Fruit fly (Drosophila melanogaster) whole organism, embryonic: ENCODE results near the gene Myo95E.
A peak's percentile ranks its signal among the peaks of the same experiment; 100 is the strongest.

ENCODE experiments used
- Antp ChIP-seq: fragments of 200-800 bp; sonication (Bioruptor generic); optimal IDR thresholded peaks from 3 replicates; lab custom pipeline; 2016; ENCODE audit warnings: missing biosample characterization, missing genetic modification characterization
- Awh ChIP-seq: fragments of 200-800 bp; sonication (Bioruptor generic); IDR thresholded peaks from 2 replicates; pipeline ENCODE4, ENCODE4 v1.3.6; 2022; ENCODE audit warnings: missing biosample characterization, missing genetic modification characterization
- Blimp-1 ChIP-seq: fragments of 200-800 bp; sonication (Bioruptor generic); optimal IDR thresholded peaks from 3 replicates; lab custom pipeline; 2018; ENCODE audit warnings: missing biosample characterization, missing genetic modification characterization, mild to moderate bottlenecking, moderate library complexity, missing genetic modification reagents
- BtbVII ChIP-seq: fragments of 200-800 bp; sonication (Bioruptor generic); optimal IDR thresholded peaks from 3 replicates; lab custom pipeline; 2017; ENCODE audit warnings: missing biosample characterization, mild to moderate bottlenecking, missing genetic modification characterization
- CG11247 ChIP-seq: fragments of 200-800 bp; sonication (Bioruptor generic); IDR thresholded peaks from 2 replicates; pipeline ENCODE4 v1.3.6; 2022; ENCODE audit warnings: missing biosample characterization, missing genetic modification characterization
- CG11398 ChIP-seq: fragments of 200-800 bp; sonication (Bioruptor generic); optimal IDR thresholded peaks from 2 replicates; lab custom pipeline; 2016; ENCODE audit warnings: missing biosample characterization, missing genetic modification characterization
- CG13624 ChIP-seq: fragments of 200-800 bp; sonication (Bioruptor generic); optimal IDR thresholded peaks from 2 replicates; lab custom pipeline; 2016; ENCODE audit warnings: missing biosample characterization, missing genetic modification characterization
- CG15269 ChIP-seq: fragments of 200-800 bp; sonication (Bioruptor generic); optimal IDR thresholded peaks from 2 replicates; lab custom pipeline; 2018; ENCODE audit warnings: missing biosample characterization, mild to moderate bottlenecking, missing genetic modification characterization, moderate library complexity
- CG1602 ChIP-seq: fragments of 200-800 bp; sonication (Bioruptor generic); optimal IDR thresholded peaks from 3 replicates; lab custom pipeline; 2016; ENCODE audit warnings: missing biosample characterization, missing genetic modification characterization
- CG30403 ChIP-seq: fragments of 200-800 bp; sonication (Bioruptor generic); optimal IDR thresholded peaks from 3 replicates; lab custom pipeline; 2016; ENCODE audit warnings: missing biosample characterization, missing genetic modification characterization
- CG30431 ChIP-seq: fragments of 200-800 bp; sonication (Bioruptor generic); optimal IDR thresholded peaks from 2 replicates; lab custom pipeline; 2017; ENCODE audit warnings: missing biosample characterization, missing genetic modification characterization
- CG4424 ChIP-seq: fragments of 200-800 bp; sonication (Bioruptor generic); optimal IDR thresholded peaks from 3 replicates; lab custom pipeline; 2016; ENCODE audit warnings: missing biosample characterization, missing genetic modification characterization
- CG4707 ChIP-seq: fragments of 200-800 bp; sonication (Bioruptor generic); optimal IDR thresholded peaks from 2 replicates; lab custom pipeline; 2018; ENCODE audit warnings: missing biosample characterization, mild to moderate bottlenecking, missing genetic modification characterization, moderate library complexity
- CG5180 ChIP-seq: fragments of 200-800 bp; sonication (Bioruptor generic); optimal IDR thresholded peaks from 3 replicates; lab custom pipeline; 2017; ENCODE audit warnings: missing biosample characterization, missing genetic modification characterization, mild to moderate bottlenecking, moderate library complexity, missing genetic modification reagents
- CG8924 ChIP-seq: fragments of 200-800 bp; optimal IDR thresholded peaks from 3 replicates; lab custom pipeline; 2019; ENCODE audit warnings: missing biosample characterization, mild to moderate bottlenecking, missing genetic modification characterization, moderate library complexity
- CG9437 ChIP-seq: fragments of 200-800 bp; sonication (Bioruptor generic); optimal IDR thresholded peaks from 2 replicates; lab custom pipeline; 2018; ENCODE audit warnings: missing biosample characterization, mild to moderate bottlenecking, missing genetic modification characterization
- CG9797 ChIP-seq: fragments of 200-800 bp; sonication (Bioruptor generic); optimal IDR thresholded peaks from 3 replicates; lab custom pipeline; 2018; ENCODE audit warnings: missing biosample characterization, mild to moderate bottlenecking, missing genetic modification characterization
- Deaf1 ChIP-seq: fragments of 200-800 bp; optimal IDR thresholded peaks from 3 replicates; lab custom pipeline; 2019; ENCODE audit warnings: missing biosample characterization, mild to moderate bottlenecking, missing genetic modification characterization, moderate library complexity
- Eip74EF ChIP-seq, 2 experiments: fragments of 200-800 bp in 1 of 2; fragments of >200 bp in 1 of 2; sonication (Bioruptor generic) in 1 of 2; optimal IDR thresholded peaks; 2 replicates each; lab custom pipeline; 2017 to 2019; ENCODE audit warnings: missing biosample characterization in 2 of 2, missing genetic modification characterization in 2 of 2, mild to moderate bottlenecking in 1 of 2, moderate library complexity in 1 of 2
- Fer1 ChIP-seq: fragments of 200-800 bp; sonication (Bioruptor generic); optimal IDR thresholded peaks from 2 replicates; lab custom pipeline; 2017; ENCODE audit warnings: missing biosample characterization, mild to moderate bottlenecking, missing genetic modification characterization
- Fer3 ChIP-seq: fragments of 200-800 bp; sonication (Bioruptor generic); optimal IDR thresholded peaks from 2 replicates; lab custom pipeline; 2018; ENCODE audit warnings: missing biosample characterization, mild to moderate bottlenecking, missing genetic modification characterization, moderate library complexity
- Gug ChIP-seq: fragments of 200-800 bp; sonication (Bioruptor generic); IDR thresholded peaks from 4 replicates; pipeline ENCODE4 v1.3.6; 2022; ENCODE audit warnings: missing biosample characterization, missing genetic modification characterization
- H2.0 ChIP-seq: fragments of 200-800 bp; sonication (Bioruptor generic); IDR thresholded peaks from 2 replicates; pipeline ENCODE4 v1.3.6; 2022; ENCODE audit warnings: missing biosample characterization, missing genetic modification characterization
- HHEX ChIP-seq: fragments of 200-800 bp; sonication (Bioruptor generic); optimal IDR thresholded peaks from 3 replicates; lab custom pipeline; 2017; ENCODE audit warnings: missing biosample characterization, mild to moderate bottlenecking, missing genetic modification characterization, missing genetic modification reagents
- Hr39 ChIP-seq: fragments of >200 bp; optimal IDR thresholded peaks from 2 replicates; lab custom pipeline; 2017
- Meics ChIP-seq: fragments of 200-800 bp; sonication (Bioruptor generic); optimal IDR thresholded peaks from 2 replicates; lab custom pipeline; 2017; ENCODE audit warnings: missing biosample characterization, mild to moderate bottlenecking, missing genetic modification characterization
- Poxn ChIP-seq: fragments of 200-800 bp; sonication (Bioruptor generic); IDR thresholded peaks from 2 replicates; pipeline ENCODE4 v1.3.6; 2022; ENCODE audit warnings: missing biosample characterization, missing genetic modification characterization
- Ssrp ChIP-seq: fragments of 200-800 bp; sonication (Bioruptor generic); optimal IDR thresholded peaks from 2 replicates; lab custom pipeline; 2018; ENCODE audit warnings: missing biosample characterization, mild to moderate bottlenecking, missing genetic modification characterization, moderate library complexity
- Tbp ChIP-seq: fragments of >200 bp; optimal IDR thresholded peaks from 2 replicates; lab custom pipeline; 2018; ENCODE audit warnings: missing biosample characterization, missing genetic modification characterization
- ap ChIP-seq: fragments of 200-800 bp; sonication (Bioruptor generic); IDR thresholded peaks from 2 replicates; pipeline ENCODE4 v1.3.6; 2022; ENCODE audit warnings: missing biosample characterization, missing genetic modification characterization
- ci ChIP-seq: fragments of 200-800 bp; sonication (Bioruptor generic); IDR thresholded peaks from 3 replicates; pipeline ENCODE4 v1.3.6; 2022; ENCODE audit warnings: missing biosample characterization, missing genetic modification characterization
- dan ChIP-seq: fragments of 200-800 bp; sonication (Bioruptor generic); IDR thresholded peaks from 2 replicates; pipeline ENCODE4 v1.3.6; 2022; ENCODE audit warnings: missing biosample characterization, missing genetic modification characterization
- disco-r ChIP-seq: fragments of 200-800 bp; sonication (Bioruptor generic); optimal IDR thresholded peaks from 2 replicates; lab custom pipeline; 2016; ENCODE audit warnings: missing biosample characterization, missing genetic modification characterization
- dmrt99B ChIP-seq: fragments of 200-800 bp; sonication (Bioruptor generic); optimal IDR thresholded peaks from 2 replicates; lab custom pipeline; 2018; ENCODE audit warnings: missing biosample characterization, mild to moderate bottlenecking, missing genetic modification characterization, moderate library complexity
- fd64A ChIP-seq: fragments of 200-800 bp; sonication (Bioruptor generic); optimal IDR thresholded peaks from 3 replicates; lab custom pipeline; 2018; ENCODE audit warnings: missing biosample characterization, mild to moderate bottlenecking, missing genetic modification characterization
- fu2 ChIP-seq: fragments of 200-800 bp; sonication (Bioruptor generic); optimal IDR thresholded peaks from 2 replicates; lab custom pipeline; 2016; ENCODE audit warnings: missing biosample characterization, missing genetic modification characterization
- gsb-n ChIP-seq: fragments of 200-800 bp; sonication (Bioruptor generic); optimal IDR thresholded peaks from 3 replicates; lab custom pipeline; 2018; ENCODE audit warnings: missing biosample characterization, mild to moderate bottlenecking, missing genetic modification characterization
- h ChIP-seq: fragments of >200 bp; optimal IDR thresholded peaks from 2 replicates; lab custom pipeline; 2017
- ind ChIP-seq: fragments of 200-800 bp; sonication (Bioruptor generic); optimal IDR thresholded peaks from 3 replicates; lab custom pipeline; 2016; ENCODE audit warnings: missing biosample characterization, missing genetic modification characterization
- nerfin-1 ChIP-seq: fragments of 200-800 bp; sonication (Bioruptor generic); optimal IDR thresholded peaks from 3 replicates; lab custom pipeline; 2019; ENCODE audit warnings: missing biosample characterization, mild to moderate bottlenecking, missing genetic modification characterization, moderate library complexity
- nerfin-2 ChIP-seq: fragments of 200-800 bp; sonication (Bioruptor generic); IDR thresholded peaks from 2 replicates; pipeline ENCODE4 v1.3.6; 2022; ENCODE audit warnings: missing biosample characterization, missing genetic modification characterization; ENCODE audit not compliant: partially characterized antibody
- nmo ChIP-seq: fragments of 200-800 bp; sonication (Bioruptor generic); optimal IDR thresholded peaks from 2 replicates; lab custom pipeline; 2018; ENCODE audit warnings: missing biosample characterization, mild to moderate bottlenecking, missing genetic modification characterization, moderate library complexity
- odd ChIP-seq: fragments of 200-800 bp; sonication (Bioruptor generic); optimal IDR thresholded peaks from 2 replicates; lab custom pipeline; 2017; ENCODE audit warnings: missing biosample characterization, mild to moderate bottlenecking, missing genetic modification characterization
- pho ChIP-seq: fragments of 200-800 bp; sonication (Bioruptor generic); optimal IDR thresholded peaks from 2 replicates; lab custom pipeline; 2016; ENCODE audit warnings: missing biosample characterization, missing genetic modification characterization
- prd ChIP-seq, 3 experiments: fragments of >200 bp in 2 of 3; fragments of 200-800 bp in 1 of 3; sonication (Bioruptor generic) in 1 of 3; optimal IDR thresholded peaks in 2 of 3; IDR thresholded peaks in 1 of 3; 2 replicates in 2 of 3; 3 replicates in 1 of 3; pipeline versions ENCODE4 v1.3.6 to Lab custom; 2017 to 2022; ENCODE audit warnings: missing biosample characterization in 1 of 3, missing genetic modification characterization in 1 of 3
- sisA ChIP-seq: fragments of 200-800 bp; sonication (Bioruptor generic); IDR thresholded peaks from 2 replicates; pipeline ENCODE4 v1.3.6; 2022; ENCODE audit warnings: missing biosample characterization, missing genetic modification characterization
- slbo ChIP-seq: fragments of 200-800 bp; sonication (Bioruptor generic); IDR thresholded peaks from 2 replicates; pipeline ENCODE4 v1.3.6; 2022; ENCODE audit warnings: missing biosample characterization, missing genetic modification characterization
- tio ChIP-seq: fragments of 200-800 bp; sonication (Bioruptor generic); optimal IDR thresholded peaks from 2 replicates; lab custom pipeline; 2017; ENCODE audit warnings: missing biosample characterization, missing genetic modification characterization, inconsistent platforms
- tll ChIP-seq, 2 experiments: fragments of 200-800 bp in 1 of 2; fragments of >200 bp in 1 of 2; sonication (Bioruptor generic) in 1 of 2; optimal IDR thresholded peaks; 2 replicates each; lab custom pipeline; 2017 to 2019; ENCODE audit warnings: missing biosample characterization in 2 of 2, missing genetic modification characterization in 2 of 2, mild to moderate bottlenecking in 1 of 2, moderate library complexity in 1 of 2
- usp ChIP-seq: fragments of >200 bp; optimal IDR thresholded peaks from 2 replicates; lab custom pipeline; 2017; ENCODE audit warnings: missing biosample characterization, missing genetic modification characterization
- vfl ChIP-seq: fragments of 200-800 bp; sonication (Bioruptor generic); optimal IDR thresholded peaks from 2 replicates; lab custom pipeline; 2016; ENCODE audit warnings: missing biosample characterization, missing genetic modification characterization

Gene Myo95E

dm6 chr3R:24205935-24206334, 44.6 kb upstream of the Myo95E start (continued):
- TF ChIP-seq dmrt99B (tag; lab: Kevin White, UChicago) (peak; percentile 74), sisA (GFP tag; lab: Robert Waterston, UW) (0 out of 2 replicates have a peak, but pooled peaks have one; percentile 24), nerfin-2 (GFP tag; lab: Robert Waterston, UW) (no peak), Poxn (GFP tag; lab: Robert Waterston, UW) (no peak), H2.0 (GFP tag; lab: Robert Waterston, UW) (no peak), ci (GFP tag; lab: Robert Waterston, UW) (0 out of 3 replicates have a peak, but pooled peaks have one; percentile 13), CG5180 (GFP tag; lab: Kevin White, UChicago) (peak; percentile 14), gsb-n (no peak), disco-r (GFP tag; lab: Kevin White, UChicago) (no peak), Blimp-1 (GFP tag; lab: Kevin White, UChicago) (no peak), CG4424 (GFP tag; lab: Kevin White, UChicago) (no peak), h (no peak), Tbp (GFP tag; lab: Kevin White, UChicago) (no peak), Meics (GFP tag; lab: Kevin White, UChicago) (peak; percentile 18), ap (GFP tag; lab: Robert Waterston, UW) (no peak; the same call in 1 of the 2 replicates), Antp (no peak), CG15269 (tag; lab: Kevin White, UChicago) (no peak), Hr39 (lab: Kevin White, UChicago) (no peak), slbo (0 out of 2 replicates have a peak, but pooled peaks have one; percentile 16), CG30403 (GFP tag; lab: Kevin White, UChicago) (peak; percentile 30), Gug (GFP tag; lab: Robert Waterston, UW) (no peak), BtbVII (no peak), CG1602 (GFP tag; lab: Kevin White, UChicago) (no peak), odd (GFP tag; lab: Kevin White, UChicago) (peak; percentile 10), CG9797 (GFP tag; lab: Kevin White, UChicago) (no peak), ind (GFP tag; lab: Kevin White, UChicago) (peak; percentile 5), fd64A (no peak), Deaf1 (tag; lab: Kevin White, UChicago) (no peak), CG4707 (no peak), usp (GFP tag; lab: Kevin White, UChicago) (no peak), nerfin-1 (tag; lab: Kevin White, UChicago) (no peak), Ssrp (tag; lab: Kevin White, UChicago) (peak; percentile 38), prd (optimal IDR thresholded peaks at IDR 0.05; lab: Kevin White, UChicago) (no peak), prd (GFP tag; IDR thresholded peaks at IDR 0.05; lab: Robert Waterston, UW) (0 out of 3 replicates have a peak, but pooled peaks have one; percentile 20), pho (GFP tag; lab: Kevin White, UChicago) (no peak), CG8924 (tag; lab: Kevin White, UChicago) (peak; percentile 12), vfl (GFP tag; lab: Kevin White, UChicago) (no peak), tio (GFP tag; lab: Kevin White, UChicago) (peak; percentile 11), Awh (GFP tag; lab: Robert Waterston, UW) (no peak), tll (GFP tag; optimal IDR thresholded peaks at IDR 0.05; lab: Kevin White, UChicago) (no peak), Fer1 (no peak), dan (GFP tag; lab: Robert Waterston, UW) (no peak), HHEX (GFP tag; lab: Kevin White, UChicago) (peak; percentile 15), CG11398 (GFP tag; lab: Kevin White, UChicago) (no peak), CG30431 (no peak), CG11247 (GFP tag; lab: Robert Waterston, UW) (no peak), CG13624 (GFP tag; lab: Kevin White, UChicago) (no peak), nmo (peak; percentile 54), Eip74EF (GFP tag; optimal IDR thresholded peaks at IDR 0.05; lab: Kevin White, UChicago) (peak in 1 of 2 experiments; percentile 54), fu2 (GFP tag; lab: Kevin White, UChicago) (no peak), CG9437 (GFP tag; lab: Kevin White, UChicago) (peak; percentile 51), Fer3 (no peak)
